Worm (Caenorhabditis elegans) whole organism, L2 larva: ENCODE results near the gene vps-52.

Experiments
- C34F6.9 ChIP-seq: fragments of 150-350 bp; optimal IDR thresholded peaks from 2 replicates; lab custom pipeline; 2014; ENCODE audit warnings: missing biosample characterization, missing genetic modification characterization
- F13H6.1 ChIP-seq: sonication (generic microtip); optimal IDR thresholded peaks from 2 replicates; lab custom pipeline; 2016; ENCODE audit warnings: missing genetic modification characterization, missing compliant biosample characterization
- R02D3.7 ChIP-seq: fragments of 150-350 bp; optimal IDR thresholded peaks from 2 replicates; lab custom pipeline; 2014; ENCODE audit warnings: missing biosample characterization, missing genetic modification characterization
- Y55F3AM.14 ChIP-seq: fragments of 200-800 bp; sonication (Bioruptor generic); optimal IDR thresholded peaks from 2 replicates; lab custom pipeline; 2018; ENCODE audit warnings: mild to moderate bottlenecking, missing genetic modification characterization, missing compliant biosample characterization
- ZK546.5 ChIP-seq: sonication (generic microtip); optimal IDR thresholded peaks from 2 replicates; lab custom pipeline; 2017; ENCODE audit warnings: missing biosample characterization, missing genetic modification characterization
- alr-1 ChIP-seq: fragments of 150-350 bp; optimal IDR thresholded peaks from 2 replicates; lab custom pipeline; 2014; ENCODE audit warnings: missing biosample characterization, missing genetic modification characterization
- aly-2 ChIP-seq: fragments of 150-350 bp; optimal IDR thresholded peaks from 2 replicates; lab custom pipeline; 2014; ENCODE audit warnings: missing biosample characterization, missing genetic modification characterization
- ama-1 ChIP-seq: fragments of 150-350 bp; optimal IDR thresholded peaks from 2 replicates; lab custom pipeline; 2018; ENCODE audit warnings: inconsistent platforms
- blmp-1 ChIP-seq: sonication (generic microtip); optimal IDR thresholded peaks from 2 replicates; lab custom pipeline; 2017; ENCODE audit warnings: missing genetic modification characterization, mild to moderate bottlenecking, missing compliant biosample characterization, antibody characterized with exemption, moderate library complexity; ENCODE audit not compliant: insufficient read depth
- ceh-16 ChIP-seq: fragments of 150-350 bp; optimal IDR thresholded peaks from 2 replicates; lab custom pipeline; 2014; ENCODE audit warnings: missing biosample characterization, missing genetic modification characterization
- ceh-82 ChIP-seq: fragments of 150-350 bp; optimal IDR thresholded peaks from 2 replicates; lab custom pipeline; 2014; ENCODE audit warnings: missing biosample characterization, missing genetic modification characterization
- crh-2 ChIP-seq: sonication (generic microtip); optimal IDR thresholded peaks from 2 replicates; lab custom pipeline; 2017; ENCODE audit warnings: missing biosample characterization, missing genetic modification characterization
- dmd-4 ChIP-seq: sonication (generic microtip); optimal IDR thresholded peaks from 2 replicates; lab custom pipeline; 2017; ENCODE audit warnings: missing biosample characterization, missing genetic modification characterization
- egl-27 ChIP-seq: sonication (generic microtip); optimal IDR thresholded peaks from 3 replicates; lab custom pipeline; 2017; ENCODE audit warnings: missing biosample characterization, missing genetic modification reagents, missing genetic modification characterization
- elt-1 ChIP-seq: fragments of 150-350 bp; optimal IDR thresholded peaks from 2 replicates; lab custom pipeline; 2014; ENCODE audit warnings: missing biosample characterization, missing genetic modification characterization
- elt-3 ChIP-seq: sonication (generic microtip); optimal IDR thresholded peaks from 2 replicates; lab custom pipeline; 2017; ENCODE audit warnings: missing biosample characterization, missing genetic modification characterization
- fos-1 ChIP-seq: fragments of 150-350 bp; optimal IDR thresholded peaks from 2 replicates; lab custom pipeline; 2014; ENCODE audit warnings: missing biosample characterization, missing genetic modification characterization
- gmeb-1 ChIP-seq: fragments of 150-350 bp; optimal IDR thresholded peaks from 2 replicates; lab custom pipeline; 2014; ENCODE audit warnings: missing biosample characterization, missing genetic modification characterization
- lin-11 ChIP-seq: fragments of 150-350 bp; sonication (generic microtip); optimal IDR thresholded peaks from 2 replicates; lab custom pipeline; 2014; ENCODE audit warnings: missing biosample characterization, missing genetic modification characterization, inconsistent platforms, mixed read lengths
- lin-13 ChIP-seq: fragments of 150-350 bp; optimal IDR thresholded peaks from 2 replicates; lab custom pipeline; 2014; ENCODE audit warnings: missing biosample characterization, missing genetic modification reagents, missing genetic modification characterization
- lin-39 ChIP-seq: fragments of 150-350 bp; optimal IDR thresholded peaks from 2 replicates; lab custom pipeline; 2014; ENCODE audit warnings: missing biosample characterization, missing genetic modification reagents, missing genetic modification characterization
- lsy-2 ChIP-seq, 2 experiments: fragments of 150-350 bp in 1 of 2; sonication (generic microtip) in 1 of 2; optimal IDR thresholded peaks; 2 replicates each; lab custom pipeline; 2014 to 2017; ENCODE audit warnings: missing biosample characterization in 2 of 2, missing genetic modification characterization in 2 of 2
- mab-5 ChIP-seq: fragments of 150-350 bp; optimal IDR thresholded peaks from 2 replicates; lab custom pipeline; 2014; ENCODE audit warnings: missing biosample characterization, missing genetic modification characterization
- mbf-1 ChIP-seq: sonication (generic microtip); optimal IDR thresholded peaks from 2 replicates; lab custom pipeline; 2017; ENCODE audit warnings: missing biosample characterization, missing genetic modification characterization
- mdl-1 ChIP-seq, 2 experiments: fragments of 150-350 bp in 1 of 2; sonication (generic microtip) in 1 of 2; optimal IDR thresholded peaks; 2 replicates each; lab custom pipeline; 2017; ENCODE audit warnings: missing biosample characterization in 2 of 2, missing genetic modification characterization in 2 of 2
- nhr-10 ChIP-seq: sonication (generic microtip); optimal IDR thresholded peaks from 2 replicates; lab custom pipeline; 2017; ENCODE audit warnings: missing biosample characterization, missing genetic modification characterization
- nhr-11 ChIP-seq: fragments of 150-350 bp; optimal IDR thresholded peaks from 2 replicates; lab custom pipeline; 2014; ENCODE audit warnings: missing biosample characterization, missing genetic modification characterization
- nhr-12 ChIP-seq: fragments of 150-350 bp; optimal IDR thresholded peaks from 2 replicates; lab custom pipeline; 2014; ENCODE audit warnings: missing biosample characterization, missing genetic modification characterization
- nhr-129 ChIP-seq: fragments of 150-350 bp; optimal IDR thresholded peaks from 2 replicates; lab custom pipeline; 2014; ENCODE audit warnings: missing biosample characterization, missing genetic modification characterization
- nhr-21 ChIP-seq: fragments of 150-350 bp; optimal IDR thresholded peaks from 2 replicates; lab custom pipeline; 2014; ENCODE audit warnings: missing biosample characterization, missing genetic modification characterization
- nhr-23 ChIP-seq: fragments of 150-350 bp; optimal IDR thresholded peaks from 2 replicates; lab custom pipeline; 2014; ENCODE audit warnings: missing biosample characterization, missing genetic modification reagents, missing genetic modification characterization
- nhr-237 ChIP-seq: fragments of 150-350 bp; optimal IDR thresholded peaks from 2 replicates; lab custom pipeline; 2014; ENCODE audit warnings: missing biosample characterization, missing genetic modification characterization
- nhr-25 ChIP-seq: fragments of 150-350 bp; sonication (generic microtip); optimal IDR thresholded peaks from 3 replicates; lab custom pipeline; 2014; ENCODE audit warnings: missing biosample characterization, missing genetic modification characterization
- nhr-6 ChIP-seq: fragments of 150-350 bp; optimal IDR thresholded peaks from 2 replicates; lab custom pipeline; 2014; ENCODE audit warnings: missing biosample characterization, missing genetic modification characterization
- nhr-77 ChIP-seq: fragments of 150-350 bp; optimal IDR thresholded peaks from 2 replicates; lab custom pipeline; 2014; ENCODE audit warnings: missing biosample characterization, missing genetic modification characterization
- peb-1 ChIP-seq: fragments of 150-350 bp; optimal IDR thresholded peaks from 2 replicates; lab custom pipeline; 2014; ENCODE audit warnings: missing biosample characterization, missing genetic modification characterization
- sem-4 ChIP-seq: fragments of 150-350 bp; optimal IDR thresholded peaks from 2 replicates; lab custom pipeline; 2014; ENCODE audit warnings: missing biosample characterization, missing genetic modification reagents, missing genetic modification characterization
- skn-1 ChIP-seq: sonication (generic microtip); optimal IDR thresholded peaks from 2 replicates; lab custom pipeline; 2017; ENCODE audit warnings: missing biosample characterization, missing genetic modification characterization
- sma-3 ChIP-seq: sonication (generic microtip); optimal IDR thresholded peaks from 2 replicates; lab custom pipeline; 2016; ENCODE audit warnings: missing genetic modification reagents, missing genetic modification characterization, missing compliant biosample characterization
- sma-9 ChIP-seq, 2 experiments: fragments of 150-350 bp in 1 of 2; sonication (generic microtip) in 1 of 2; optimal IDR thresholded peaks; 2 replicates each; lab custom pipeline; 2014 to 2016; ENCODE audit warnings: missing genetic modification characterization in 2 of 2, mild to moderate bottlenecking in 1 of 2, missing biosample characterization in 1 of 2, missing compliant biosample characterization in 1 of 2, missing genetic modification reagents in 1 of 2, moderate library complexity in 1 of 2
- snpc-4 ChIP-seq: fragments of 150-350 bp; optimal IDR thresholded peaks from 2 replicates; lab custom pipeline; 2014; ENCODE audit warnings: missing biosample characterization, missing genetic modification characterization
- unc-39 ChIP-seq: fragments of 150-350 bp; optimal IDR thresholded peaks from 2 replicates; lab custom pipeline; 2014; ENCODE audit warnings: missing biosample characterization, missing genetic modification characterization
- unc-55 ChIP-seq: fragments of 150-350 bp; sonication (generic microtip); optimal IDR thresholded peaks from 3 replicates; lab custom pipeline; 2014; ENCODE audit warnings: missing biosample characterization, missing genetic modification reagents, missing genetic modification characterization
- unc-62 ChIP-seq: fragments of 150-350 bp; optimal IDR thresholded peaks from 2 replicates; lab custom pipeline; 2014; ENCODE audit warnings: missing biosample characterization, missing genetic modification reagents, missing genetic modification characterization
- zag-1 ChIP-seq: fragments of 150-350 bp; optimal IDR thresholded peaks from 2 replicates; lab custom pipeline; 2014; ENCODE audit warnings: missing biosample characterization, missing genetic modification characterization
- ztf-1 ChIP-seq: fragments of 200-800 bp; sonication (Bioruptor generic); conservative IDR thresholded peaks from 2 replicates; pipeline ENCODE4 v1.3.6; 2022; ENCODE audit warnings: missing genetic modification characterization, missing compliant biosample characterization
- ztf-11 ChIP-seq: sonication (generic microtip); optimal IDR thresholded peaks from 2 replicates; lab custom pipeline; 2017; ENCODE audit warnings: missing biosample characterization, missing genetic modification characterization
- ztf-4 ChIP-seq: fragments of 150-350 bp; optimal IDR thresholded peaks from 2 replicates; lab custom pipeline; 2014; ENCODE audit warnings: missing biosample characterization, missing genetic modification characterization

The vps-52 gene

ce11 chrX:7578308-7578707 lies 13.2 kb downstream of the vps-52 start:
- peak; percentile 4 for TF ChIP-seq F13H6.1 (tag; lab: Kevin White, UChicago)
- TF ChIP-seq unc-39 (tag; lab: Kevin White, UChicago): no peak
- TF ChIP-seq fos-1 (tag; lab: Kevin White, UChicago): peak; percentile 35
- no peak for TF ChIP-seq egl-27 (tag; lab: Kevin White, UChicago)
- no peak for TF ChIP-seq nhr-25
- TF ChIP-seq mbf-1 (tag; lab: Kevin White, UChicago): no peak
- TF ChIP-seq elt-3 (tag; lab: Kevin White, UChicago): no peak
- TF ChIP-seq lsy-2 (tag; optimal IDR thresholded peaks at IDR 0.05; lab: Kevin White, UChicago): no peak
- TF ChIP-seq nhr-237 (tag; lab: Kevin White, UChicago): no peak
- no peak for TF ChIP-seq lin-11 (tag; lab: Kevin White, UChicago)
- TF ChIP-seq mdl-1 (tag; optimal IDR thresholded peaks at IDR 0.05; lab: Kevin White, UChicago): peak; percentile 41 to 63
- no peak for TF ChIP-seq R02D3.7
- TF ChIP-seq nhr-21 (tag; lab: Kevin White, UChicago): no peak
- no peak for TF ChIP-seq skn-1 (tag; lab: Kevin White, UChicago)
- TF ChIP-seq peb-1 (tag; lab: Kevin White, UChicago): no peak
- no peak for TF ChIP-seq unc-55 (GFP tag; lab: Kevin White, UChicago)
- TF ChIP-seq dmd-4 (tag; lab: Kevin White, UChicago): no peak
- TF ChIP-seq alr-1 (tag; lab: Kevin White, UChicago): no peak
- TF ChIP-seq lin-13 (GFP tag; lab: Kevin White, UChicago): no peak
- no peak for TF ChIP-seq ama-1 (lab: Kevin White, UChicago)
- TF ChIP-seq nhr-23 (tag; lab: Kevin White, UChicago): no peak
- no peak for TF ChIP-seq sem-4 (tag; lab: Kevin White, UChicago)
- TF ChIP-seq snpc-4 (tag; lab: Kevin White, UChicago): no peak
- TF ChIP-seq nhr-6 (tag; lab: Kevin White, UChicago): no peak
- no peak for TF ChIP-seq blmp-1 (tag; lab: Kevin White, UChicago)
- TF ChIP-seq elt-1 (tag; lab: Kevin White, UChicago): no peak
- no peak for TF ChIP-seq ztf-1
- no peak for TF ChIP-seq unc-62 (GFP tag; lab: Kevin White, UChicago)
- TF ChIP-seq ztf-4 (tag; lab: Kevin White, UChicago): no peak
- no peak for TF ChIP-seq mab-5 (tag; lab: Kevin White, UChicago)
- no peak for TF ChIP-seq sma-3 (GFP tag; lab: Kevin White, UChicago)
- no peak for TF ChIP-seq nhr-10 (tag; lab: Kevin White, UChicago)
- no peak for TF ChIP-seq aly-2 (tag; lab: Kevin White, UChicago)
- TF ChIP-seq nhr-12: no peak
- TF ChIP-seq sma-9 (GFP tag; optimal IDR thresholded peaks at IDR 0.05; lab: Kevin White, UChicago): peak; percentile 61
- TF ChIP-seq sma-9 (tag; optimal IDR thresholded peaks at IDR 0.05; lab: Kevin White, UChicago): no peak
- no peak for TF ChIP-seq nhr-11
- TF ChIP-seq Y55F3AM.14 (GFP tag; lab: Kevin White, UChicago): no peak
- no peak for TF ChIP-seq ZK546.5 (tag; lab: Kevin White, UChicago)
- TF ChIP-seq ceh-82 (tag; lab: Kevin White, UChicago): no peak
- no peak for TF ChIP-seq ceh-16
- no peak for TF ChIP-seq ztf-11 (tag; lab: Kevin White, UChicago)
- TF ChIP-seq nhr-129: no peak
- TF ChIP-seq C34F6.9: no peak
- TF ChIP-seq crh-2: peak; percentile 57
- peak; percentile 18 for TF ChIP-seq zag-1
- TF ChIP-seq nhr-77: no peak
- no peak for TF ChIP-seq lin-39 (tag; lab: Kevin White, UChicago)
- TF ChIP-seq gmeb-1 (tag; lab: Kevin White, UChicago): peak; percentile 30
